Worm (Caenorhabditis elegans): Measurements from ENCODE around the gene T24E12.11.
A peak's percentile ranks its signal among the peaks of the same experiment; 100 is the strongest.

T24E12.11 gene

DNA sequence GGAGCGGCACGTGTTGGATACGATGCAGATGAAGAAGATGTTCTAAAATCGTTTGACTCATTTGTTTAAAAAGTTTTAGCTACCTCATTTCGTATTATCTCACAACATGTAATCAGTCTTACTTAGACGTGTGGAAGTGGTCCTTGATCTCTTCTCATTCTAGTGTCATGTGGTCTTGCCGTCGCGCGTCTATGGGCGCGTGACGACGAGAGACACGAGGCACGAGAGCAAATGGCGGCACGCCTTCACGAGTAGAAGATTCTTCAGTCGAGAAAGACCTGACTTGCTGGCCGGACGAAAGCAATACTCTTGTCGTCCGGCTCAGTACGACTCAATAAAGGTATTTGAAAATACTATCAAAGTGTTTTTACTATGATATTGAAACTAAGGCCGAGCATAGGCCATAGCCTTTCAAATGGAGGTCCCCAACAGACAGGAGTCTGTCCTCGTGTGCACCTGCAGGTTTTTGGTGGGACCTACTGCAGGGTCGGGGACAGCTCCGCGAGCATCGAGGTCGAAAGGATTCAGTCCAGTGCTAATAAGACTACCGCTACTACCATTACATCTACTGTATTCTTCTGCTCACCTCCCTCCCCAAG, 37.0 kb upstream of the T24E12.11 start, which contains the start of gene fbxa-24 (continued):
- TF ChIP-seq nhr-19 (GFP tag; conservative IDR thresholded peaks at IDR 0.05): peak; percentile 58
- peak; percentile 7 for TF ChIP-seq rnt-1 (tag; optimal IDR thresholded peaks at IDR 0.05)
- peak; percentile 27 for TF ChIP-seq isw-1 (GFP tag; IDR thresholded peaks at IDR 0.05)
- peak; percentile 34 for TF ChIP-seq nhr-20 (tag; optimal IDR thresholded peaks at IDR 0.05)
- TF ChIP-seq tbx-2 (tag; optimal IDR thresholded peaks at IDR 0.05): peak; percentile 31

DNA sequence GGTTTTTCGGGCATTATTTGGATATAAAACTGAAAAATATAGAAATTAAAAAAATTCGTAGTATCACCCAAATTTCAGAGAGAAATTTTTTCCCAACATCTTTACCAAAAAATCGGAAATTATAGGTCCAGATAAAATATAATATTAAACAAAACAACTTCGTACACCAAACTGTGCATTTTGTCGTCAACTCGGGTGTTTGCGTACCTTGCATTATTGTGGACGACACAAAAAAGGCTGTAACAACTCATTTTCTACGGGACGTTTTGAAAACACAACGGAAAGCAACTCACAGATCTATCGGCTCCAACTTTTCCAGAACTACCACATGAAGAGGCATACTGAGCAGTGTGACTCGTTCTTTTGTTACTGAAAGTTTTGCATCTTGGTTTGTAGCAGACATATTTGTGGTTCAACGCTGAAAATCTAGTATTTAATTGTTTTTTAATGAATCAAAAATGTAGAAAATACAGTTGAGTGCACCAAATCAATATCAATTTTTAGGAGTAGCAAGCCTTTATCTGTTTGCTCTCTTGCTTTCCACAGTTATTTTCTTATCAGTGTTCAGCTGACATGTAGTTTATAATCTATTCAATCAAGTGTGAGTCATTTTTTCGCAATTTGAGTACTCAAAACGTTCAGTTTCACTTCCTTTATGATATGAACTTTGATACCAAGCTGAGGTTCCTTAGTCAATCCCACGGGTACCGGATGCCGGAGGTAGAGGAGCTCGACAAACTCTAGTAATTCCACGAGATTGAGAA, 36.3 kb upstream of the T24E12.11 start:
- TF ChIP-seq nhr-90 (tag; optimal IDR thresholded peaks at IDR 0.05; ENCODE audit: poor library complexity) (peak; percentile 15), nhr-11 (tag; optimal IDR thresholded peaks at IDR 0.05) (no peak), nhr-71 (tag; optimal IDR thresholded peaks at IDR 0.05) (peak; percentile 14), efl-1 (optimal IDR thresholded peaks at IDR 0.05) (peak; percentile 34 to 55), efl-1 (GFP tag; optimal IDR thresholded peaks at IDR 0.05 in 1 of 2) (peak; percentile 39 to 68), nhr-47 (tag; optimal IDR thresholded peaks at IDR 0.05) (peak; percentile 31), elt-2 (tag; optimal IDR thresholded peaks at IDR 0.05) (peak; percentile 83), dpl-1 (GFP tag; optimal IDR thresholded peaks at IDR 0.05) (peak in 2 of 3 experiments; percentile 21 to 53), sptf-1 (tag; optimal IDR thresholded peaks at IDR 0.05) (no peak), egl-27 (tag; optimal IDR thresholded peaks at IDR 0.05) (no peak), F16B12.6 (tag; optimal IDR thresholded peaks at IDR 0.05) (peak; percentile 79), lin-35 (GFP tag; optimal IDR thresholded peaks at IDR 0.05) (peak in 1 of 2 experiments; percentile 15), lsy-2 (tag; optimal IDR thresholded peaks at IDR 0.05) (peak; percentile 26), nhr-20 (tag; optimal IDR thresholded peaks at IDR 0.05) (peak; percentile 21), swsn-7 (tag; optimal IDR thresholded peaks at IDR 0.05) (peak; percentile 0), tbx-2 (tag; optimal IDR thresholded peaks at IDR 0.05) (no peak), snu-23 (GFP tag; optimal IDR thresholded peaks at IDR 0.05) (peak; percentile 11), lin-39 (tag; optimal IDR thresholded peaks at IDR 0.05) (no peak)

DNA sequence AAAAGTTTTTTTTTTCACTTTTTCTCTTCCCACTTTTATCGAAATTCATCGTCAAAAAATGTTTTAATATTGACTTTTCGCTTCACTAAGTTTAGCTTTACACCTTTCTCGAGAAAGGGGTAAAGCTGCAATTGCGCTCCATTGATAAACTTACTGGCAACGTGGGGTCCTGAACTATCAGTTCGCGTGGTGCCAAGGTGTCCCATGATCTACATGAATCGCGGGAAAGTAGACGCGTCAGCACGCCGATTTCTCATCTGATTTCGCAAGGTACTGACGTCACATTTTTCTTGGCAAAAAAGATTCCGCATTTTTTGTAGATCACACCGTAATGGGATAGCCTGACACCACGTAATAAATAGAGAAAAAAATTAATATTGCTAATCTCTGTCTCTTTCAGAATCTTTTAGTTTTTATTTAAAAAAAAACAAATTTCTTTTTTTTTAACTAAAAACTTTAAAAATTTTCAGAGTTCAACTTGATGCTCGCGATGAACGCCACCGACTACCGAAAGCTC, 32.5 kb upstream of the T24E12.11 start, which contains the start of gene lido-15:
Gene lido-15 (plus strand): TSS at position 467 of the 517 bp plus-strand sequence.
- no peak for TF ChIP-seq unc-86 (tag; optimal IDR thresholded peaks at IDR 0.05)
- peak in 1 of 2 experiments; percentile 5 for TF ChIP-seq efl-1 (optimal IDR thresholded peaks at IDR 0.05)
- TF ChIP-seq efl-1 (GFP tag; optimal IDR thresholded peaks at IDR 0.05 in 1 of 2): no peak

DNA sequence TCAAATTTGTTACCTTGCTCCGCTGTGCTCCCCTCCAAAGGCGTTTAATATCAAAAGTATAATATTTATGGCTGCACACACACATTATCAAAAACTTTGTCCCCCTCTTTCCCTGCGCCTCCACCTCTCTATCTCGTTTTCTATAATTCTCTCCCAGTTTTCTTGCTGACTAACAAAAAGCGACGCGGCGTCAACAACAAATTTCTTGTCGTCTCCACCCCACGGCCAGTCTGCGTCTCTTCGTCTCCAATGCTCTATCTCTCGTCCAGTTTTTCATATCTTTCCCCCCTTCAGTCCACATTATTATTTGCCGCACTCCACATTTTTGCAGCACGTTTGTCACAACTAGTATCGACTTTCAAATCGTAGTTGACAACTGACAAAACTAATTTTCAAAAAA, 31.2 kb upstream of the T24E12.11 start:
- TF ChIP-seq nhr-11 (tag; optimal IDR thresholded peaks at IDR 0.05) (peak; percentile 19), nhr-19 (GFP tag; conservative IDR thresholded peaks at IDR 0.05) (peak; percentile 32; the same call in 1 of the 2 replicates), nhr-28 (tag; optimal IDR thresholded peaks at IDR 0.05) (no peak), zip-4 (GFP tag; optimal IDR thresholded peaks at IDR 0.05) (no peak), irx-1 (tag; optimal IDR thresholded peaks at IDR 0.05) (no peak), ztf-4 (tag; optimal IDR thresholded peaks at IDR 0.05) (no peak), hpl-2 (GFP tag; optimal IDR thresholded peaks at IDR 0.05) (no peak), F16B12.6 (tag; optimal IDR thresholded peaks at IDR 0.05) (peak; percentile 1), mab-9 (GFP tag; IDR thresholded peaks at IDR 0.05) (no peak), nhr-85 (tag) (peak; percentile 47), unc-130 (tag; optimal IDR thresholded peaks at IDR 0.05) (no peak), mdl-1 (tag; optimal IDR thresholded peaks at IDR 0.05) (peak in 1 of 2 experiments; percentile 30), nhr-47 (tag; optimal IDR thresholded peaks at IDR 0.05) (peak; percentile 51), ceh-90 (tag; optimal IDR thresholded peaks at IDR 0.05) (no peak), lin-35 (GFP tag; optimal IDR thresholded peaks at IDR 0.05) (peak; percentile 44 to 46), tbx-2 (tag; optimal IDR thresholded peaks at IDR 0.05) (peak; percentile 32), snpc-4 (tag; optimal IDR thresholded peaks at IDR 0.05) (no peak), sptf-1 (tag; optimal IDR thresholded peaks at IDR 0.05) (no peak), nhr-77 (tag; optimal IDR thresholded peaks at IDR 0.05) (no peak), ceh-88 (GFP tag; IDR thresholded peaks at IDR 0.05) (no peak), aly-2 (tag; optimal IDR thresholded peaks at IDR 0.05) (no peak), nhr-76 (tag; optimal IDR thresholded peaks at IDR 0.05) (no peak), nhr-84 (tag; optimal IDR thresholded peaks at IDR 0.05) (no peak), vab-15 (tag; optimal IDR thresholded peaks at IDR 0.05) (no peak), nhr-71 (tag; optimal IDR thresholded peaks at IDR 0.05) (peak; percentile 62), egl-27 (tag; optimal IDR thresholded peaks at IDR 0.05) (no peak), pax-3 (tag; optimal IDR thresholded peaks at IDR 0.05) (no peak), nhr-237 (tag; optimal IDR thresholded peaks at IDR 0.05) (no peak), mef-2 (tag; optimal IDR thresholded peaks at IDR 0.05) (no peak), Y116A8C.19 (tag; optimal IDR thresholded peaks at IDR 0.05; ENCODE audit: borderline replicate concordance) (no peak)
